Worm (Caenorhabditis elegans) whole organism, L1 larva: ENCODE results near the gene nspd-3.

Source experiments
- ama-1 ChIP-seq: fragments of 150-350 bp; optimal IDR thresholded peaks from 2 replicates; lab custom pipeline; 2014
- ces-1 ChIP-seq: fragments of 150-350 bp; optimal IDR thresholded peaks from 2 replicates; lab custom pipeline; 2014; ENCODE audit warnings: missing biosample characterization, missing genetic modification reagents, missing genetic modification characterization
- fos-1 ChIP-seq: fragments of 150-350 bp; optimal IDR thresholded peaks from 2 replicates; lab custom pipeline; 2014; ENCODE audit warnings: missing biosample characterization, missing genetic modification characterization
- nhr-76 ChIP-seq: sonication (generic microtip); optimal IDR thresholded peaks from 2 replicates; lab custom pipeline; 2017; ENCODE audit warnings: missing biosample characterization, missing genetic modification characterization
- snpc-4 ChIP-seq: fragments of 150-350 bp; optimal IDR thresholded peaks from 2 replicates; lab custom pipeline; 2014; ENCODE audit warnings: missing biosample characterization, missing genetic modification characterization
- swsn-7 ChIP-seq: sonication (generic microtip); optimal IDR thresholded peaks from 2 replicates; lab custom pipeline; 2016; ENCODE audit warnings: missing genetic modification characterization, missing compliant biosample characterization
- ztf-4 ChIP-seq: fragments of 150-350 bp; optimal IDR thresholded peaks from 2 replicates; lab custom pipeline; 2014; ENCODE audit warnings: missing biosample characterization, missing genetic modification characterization

ce11 chrIV:5166030-5166429 is 3.2 kb upstream of the nspd-3 start, which contains the start of gene ptp-5.1:
- TF ChIP-seq snpc-4 (tag; lab: Kevin White, UChicago) (no peak), ces-1 (GFP tag; lab: Kevin White, UChicago) (no peak), ama-1 (lab: Kevin White, UChicago) (no peak), nhr-76 (tag; lab: Kevin White, UChicago) (no peak), fos-1 (tag; lab: Kevin White, UChicago) (no peak), ztf-4 (tag; lab: Kevin White, UChicago) (no peak), swsn-7 (no peak)
